Worm (Caenorhabditis elegans) whole organism, late embryonic: ENCODE measurements around the gene klp-6.

Experiments used
- C08G9.2 ChIP-seq: sonication (generic microtip); optimal IDR thresholded peaks from 2 replicates; lab custom pipeline; 2016; ENCODE audit warnings: mild to moderate bottlenecking, missing genetic modification characterization, moderate library complexity, missing compliant biosample characterization
- F13H6.1 ChIP-seq: sonication (generic microtip); optimal IDR thresholded peaks from 2 replicates; lab custom pipeline; 2016; ENCODE audit warnings: missing genetic modification characterization, missing compliant biosample characterization
- K02D7.2 ChIP-seq: sonication (generic microtip); optimal IDR thresholded peaks from 2 replicates; lab custom pipeline; 2017; ENCODE audit warnings: mild to moderate bottlenecking, missing genetic modification characterization, missing compliant biosample characterization
- K09A11.1 ChIP-seq: sonication (generic microtip); optimal IDR thresholded peaks from 2 replicates; lab custom pipeline; 2017; ENCODE audit warnings: antibody characterized with exemption, mild to moderate bottlenecking, missing genetic modification characterization, missing compliant biosample characterization; ENCODE audit not compliant: insufficient read depth
- Y22D7AL.16 ChIP-seq: sonication (generic microtip); optimal IDR thresholded peaks from 2 replicates; lab custom pipeline; 2016; ENCODE audit warnings: missing genetic modification characterization, missing compliant biosample characterization
- ahr-1 ChIP-seq: sonication (generic microtip); optimal IDR thresholded peaks from 2 replicates; lab custom pipeline; 2016; ENCODE audit warnings: missing genetic modification characterization, missing compliant biosample characterization
- ama-1 ChIP-seq: fragments of 150-350 bp; optimal IDR thresholded peaks from 2 replicates; lab custom pipeline; 2014
- ceh-18 ChIP-seq: sonication (generic microtip); optimal IDR thresholded peaks from 2 replicates; lab custom pipeline; 2016; ENCODE audit warnings: missing genetic modification characterization, missing compliant biosample characterization
- ceh-24 ChIP-seq: sonication (generic microtip); optimal IDR thresholded peaks from 2 replicates; lab custom pipeline; 2016; ENCODE audit warnings: mild to moderate bottlenecking, missing genetic modification characterization, missing compliant biosample characterization
- ceh-34 ChIP-seq: sonication (generic microtip); optimal IDR thresholded peaks from 2 replicates; lab custom pipeline; 2016; ENCODE audit warnings: mild to moderate bottlenecking, missing genetic modification characterization, missing compliant biosample characterization
- ceh-45 ChIP-seq: fragments of 200-800 bp; sonication (Bioruptor generic); IDR thresholded peaks from 2 replicates; pipeline ENCODE4 v1.3.6; 2022; ENCODE audit warnings: missing genetic modification reagents, missing genetic modification characterization, missing compliant biosample characterization
- ceh-48 ChIP-seq: sonication (generic microtip); optimal IDR thresholded peaks from 2 replicates; lab custom pipeline; 2016; ENCODE audit warnings: missing genetic modification characterization, inconsistent platforms, missing compliant biosample characterization
- ceh-6 ChIP-seq: fragments of 200-800 bp; sonication (Bioruptor generic); optimal IDR thresholded peaks from 2 replicates; lab custom pipeline; 2018; ENCODE audit warnings: mild to moderate bottlenecking, missing genetic modification characterization, missing compliant biosample characterization
- che-1 ChIP-seq: sonication (generic microtip); optimal IDR thresholded peaks from 2 replicates; lab custom pipeline; 2016; ENCODE audit warnings: mild to moderate bottlenecking, missing genetic modification characterization, missing compliant biosample characterization
- dmd-4 ChIP-seq: sonication (generic microtip); optimal IDR thresholded peaks from 2 replicates; lab custom pipeline; 2016; ENCODE audit warnings: borderline replicate concordance, missing genetic modification characterization, missing compliant biosample characterization
- dve-1 ChIP-seq: sonication (generic microtip); optimal IDR thresholded peaks from 2 replicates; lab custom pipeline; 2017; ENCODE audit warnings: antibody characterized with exemption, mild to moderate bottlenecking, missing genetic modification characterization, missing compliant biosample characterization
- elt-4 ChIP-seq: sonication (generic microtip); optimal IDR thresholded peaks from 2 replicates; lab custom pipeline; 2016; ENCODE audit warnings: missing genetic modification characterization, missing compliant biosample characterization
- eyg-1 ChIP-seq: sonication (generic microtip); optimal IDR thresholded peaks from 2 replicates; lab custom pipeline; 2016; ENCODE audit warnings: missing genotype, missing genetic modification characterization, missing compliant biosample characterization
- fax-1 ChIP-seq: sonication (generic microtip); optimal IDR thresholded peaks from 2 replicates; lab custom pipeline; 2016; ENCODE audit warnings: missing genotype, missing genetic modification characterization, missing compliant biosample characterization
- fkh-10 ChIP-seq: fragments of 150-350 bp; optimal IDR thresholded peaks from 2 replicates; lab custom pipeline; 2014; ENCODE audit warnings: missing biosample characterization, missing genetic modification reagents, missing genetic modification characterization
- fkh-6 ChIP-seq: sonication (generic microtip); optimal IDR thresholded peaks from 2 replicates; lab custom pipeline; 2016; ENCODE audit warnings: missing genetic modification characterization, missing compliant biosample characterization
- gmeb-2 ChIP-seq: sonication (generic microtip); optimal IDR thresholded peaks from 2 replicates; lab custom pipeline; 2016; ENCODE audit warnings: missing genetic modification characterization, inconsistent platforms, missing compliant biosample characterization
- hlh-13 ChIP-seq: fragments of 200-800 bp; sonication (Bioruptor generic); optimal IDR thresholded peaks from 2 replicates; lab custom pipeline; 2018; ENCODE audit warnings: mild to moderate bottlenecking, missing genetic modification characterization, missing compliant biosample characterization
- hlh-15 ChIP-seq: sonication (generic microtip); optimal IDR thresholded peaks from 2 replicates; lab custom pipeline; 2016; ENCODE audit warnings: missing genetic modification characterization, missing compliant biosample characterization
- hlh-30 ChIP-seq: sonication (generic microtip); optimal IDR thresholded peaks from 2 replicates; lab custom pipeline; 2017; ENCODE audit warnings: antibody characterized with exemption, missing genetic modification characterization, missing compliant biosample characterization; ENCODE audit not compliant: insufficient read depth
- hlh-6 ChIP-seq: sonication (generic microtip); optimal IDR thresholded peaks from 2 replicates; lab custom pipeline; 2016; ENCODE audit warnings: missing genotype, missing genetic modification characterization, missing compliant biosample characterization
- mec-3 ChIP-seq: sonication (generic microtip); optimal IDR thresholded peaks from 2 replicates; lab custom pipeline; 2016; ENCODE audit warnings: borderline replicate concordance, missing genetic modification characterization, missing compliant biosample characterization
- nfya-1 ChIP-seq: sonication (generic microtip); optimal IDR thresholded peaks from 2 replicates; lab custom pipeline; 2017; ENCODE audit warnings: missing genetic modification characterization, mild to moderate bottlenecking, missing compliant biosample characterization, antibody characterized with exemption, moderate library complexity
- npax-4 ChIP-seq: sonication (generic microtip); optimal IDR thresholded peaks from 2 replicates; lab custom pipeline; 2016; ENCODE audit warnings: missing genetic modification characterization, missing compliant biosample characterization
- odd-2 ChIP-seq: sonication (generic microtip); optimal IDR thresholded peaks from 2 replicates; lab custom pipeline; 2017; ENCODE audit warnings: antibody characterized with exemption, mild to moderate bottlenecking, missing genetic modification characterization, missing compliant biosample characterization
- pag-3 ChIP-seq: sonication (generic microtip); optimal IDR thresholded peaks from 2 replicates; lab custom pipeline; 2016; ENCODE audit warnings: missing compliant biosample characterization, missing genetic modification characterization, borderline replicate concordance
- pat-9 ChIP-seq: fragments of 200-800 bp; sonication (Bioruptor generic); optimal IDR thresholded peaks from 2 replicates; lab custom pipeline; 2018; ENCODE audit warnings: mild to moderate bottlenecking, missing genetic modification characterization, moderate library complexity, missing compliant biosample characterization
- pha-2 ChIP-seq: sonication (generic microtip); optimal IDR thresholded peaks from 2 replicates; lab custom pipeline; 2017; ENCODE audit warnings: mild to moderate bottlenecking, missing genetic modification characterization, missing compliant biosample characterization
- pha-4 ChIP-seq: fragments of 150-350 bp; optimal IDR thresholded peaks from 2 replicates; lab custom pipeline; 2018; ENCODE audit warnings: missing biosample characterization, missing genetic modification reagents, missing genetic modification characterization
- pqm-1 ChIP-seq: sonication (generic microtip); optimal IDR thresholded peaks from 2 replicates; lab custom pipeline; 2016; ENCODE audit warnings: missing genetic modification characterization, missing compliant biosample characterization
- pros-1 ChIP-seq: fragments of 150-350 bp; optimal IDR thresholded peaks from 2 replicates; lab custom pipeline; 2014; ENCODE audit warnings: missing biosample characterization, missing genetic modification reagents, missing genetic modification characterization
- rnt-1 ChIP-seq: sonication (generic microtip); optimal IDR thresholded peaks from 2 replicates; lab custom pipeline; 2016; ENCODE audit warnings: missing genetic modification characterization, missing compliant biosample characterization
- sox-4 ChIP-seq: sonication (generic microtip); optimal IDR thresholded peaks from 2 replicates; lab custom pipeline; 2017; ENCODE audit warnings: mild to moderate bottlenecking, missing genetic modification characterization, inconsistent platforms, missing compliant biosample characterization
- tbx-2 ChIP-seq: sonication (generic microtip); optimal IDR thresholded peaks from 2 replicates; lab custom pipeline; 2016; ENCODE audit warnings: missing genetic modification characterization, missing compliant biosample characterization
- ttx-3 ChIP-seq: sonication (generic microtip); optimal IDR thresholded peaks from 2 replicates; lab custom pipeline; 2016; ENCODE audit warnings: missing genetic modification reagents, missing genetic modification characterization, missing compliant biosample characterization
- unc-42 ChIP-seq: sonication (generic microtip); optimal IDR thresholded peaks from 2 replicates; lab custom pipeline; 2016; ENCODE audit warnings: missing genotype, missing genetic modification characterization, missing compliant biosample characterization
- unc-86 ChIP-seq: sonication (generic microtip); optimal IDR thresholded peaks from 2 replicates; lab custom pipeline; 2016; ENCODE audit warnings: missing genetic modification characterization, missing compliant biosample characterization

klp-6 gene

ce11 chrIII:5080700-5081572 is 50.2 kb downstream of the klp-6 start (continued):
- TF ChIP-seq pqm-1 (tag; lab: Kevin White, UChicago) = peak; percentile 4
- peak; percentile 78 for TF ChIP-seq fkh-6 (tag; lab: Kevin White, UChicago)
- TF ChIP-seq dmd-4 (tag; lab: Kevin White, UChicago) = no peak
- no peak for TF ChIP-seq rnt-1 (tag; lab: Kevin White, UChicago)
- peak; percentile 52 for TF ChIP-seq nfya-1 (tag; lab: Kevin White, UChicago)
- peak; percentile 61 for TF ChIP-seq unc-42
- no peak for TF ChIP-seq mec-3 (tag; lab: Kevin White, UChicago)
- TF ChIP-seq ahr-1 = peak; percentile 15
- TF ChIP-seq F13H6.1 (tag; lab: Kevin White, UChicago) = no peak
- TF ChIP-seq tbx-2 (tag; lab: Kevin White, UChicago) = peak; percentile 68
- no peak for TF ChIP-seq elt-4 (tag; lab: Kevin White, UChicago)
- TF ChIP-seq C08G9.2 (tag; lab: Kevin White, UChicago) = peak; percentile 39
- TF ChIP-seq K09A11.1 (tag; lab: Kevin White, UChicago) = no peak
- TF ChIP-seq fax-1 = peak; percentile 54
- peak; percentile 54 for TF ChIP-seq ceh-24 (tag; lab: Kevin White, UChicago)
- TF ChIP-seq pha-2 (tag; lab: Kevin White, UChicago) = peak; percentile 66
- no peak for TF ChIP-seq hlh-30 (tag; lab: Kevin White, UChicago)
- peak; percentile 44 for TF ChIP-seq pat-9 (tag; lab: Kevin White, UChicago)
- no peak for TF ChIP-seq pha-4 (tag; lab: Kevin White, UChicago)
- no peak for TF ChIP-seq ama-1 (lab: Kevin White, UChicago)
- TF ChIP-seq ceh-6 = peak; percentile 69
- peak; percentile 69 for TF ChIP-seq hlh-6
- TF ChIP-seq ceh-34 (tag; lab: Kevin White, UChicago) = peak; percentile 44
- peak; percentile 47 for TF ChIP-seq hlh-13 (GFP tag; lab: Kevin White, UChicago)
- peak; percentile 65 for TF ChIP-seq K02D7.2
- peak; percentile 54 for TF ChIP-seq ttx-3 (tag; lab: Kevin White, UChicago)
- TF ChIP-seq che-1 (tag; lab: Kevin White, UChicago) = peak; percentile 67
- peak; percentile 53 for TF ChIP-seq dve-1 (tag; lab: Kevin White, UChicago)

ce11 chrIII:5081573-5081823 is 50.8 kb downstream of the klp-6 start, which contains the start of gene cox-6A:
cox-6A (plus strand) TSS chrIII:5081724.
- TF ChIP-seq npax-4 (tag; lab: Kevin White, UChicago) (no peak), ceh-18 (tag; lab: Kevin White, UChicago) (no peak), odd-2 (no peak), eyg-1 (tag; lab: Kevin White, UChicago) (no peak), fkh-10 (GFP tag; lab: Kevin White, UChicago) (no peak), ceh-48 (tag; lab: Kevin White, UChicago) (no peak), pag-3 (tag; lab: Kevin White, UChicago) (no peak), fkh-6 (tag; lab: Kevin White, UChicago) (no peak), ceh-24 (tag; lab: Kevin White, UChicago) (no peak), unc-86 (tag; lab: Kevin White, UChicago) (no peak), hlh-15 (tag; lab: Kevin White, UChicago) (no peak), K02D7.2 (no peak), Y22D7AL.16 (tag; lab: Kevin White, UChicago) (no peak), gmeb-2 (tag; lab: Kevin White, UChicago) (no peak), pros-1 (tag; lab: Kevin White, UChicago) (no peak), ceh-45 (GFP tag; lab: Robert Waterston, UW) (no peak), sox-4 (tag; lab: Kevin White, UChicago) (no peak)
